Fruit fly (Drosophila melanogaster) whole organism, pupa: ENCODE measurements around the gene eff.

Experiments used
- CG10348 ChIP-seq: fragments of 200-800 bp; sonication (Bioruptor generic); IDR thresholded peaks from 2 replicates; pipeline ENCODE4 v1.3.6; 2022; ENCODE audit warnings: missing biosample characterization, missing genetic modification characterization
- CG12605 ChIP-seq: fragments of 200-800 bp; sonication (Bioruptor generic); IDR thresholded peaks from 2 replicates; pipeline ENCODE4 v1.3.6; 2022; ENCODE audit warnings: missing biosample characterization, missing genetic modification characterization
- CG13204 ChIP-seq: fragments of 200-800 bp; sonication (Bioruptor generic); optimal IDR thresholded peaks from 2 replicates; lab custom pipeline; 2018; ENCODE audit warnings: missing biosample characterization, mild to moderate bottlenecking, missing genetic modification characterization, moderate library complexity
- CG17806 ChIP-seq: fragments of 200-800 bp; sonication (Bioruptor generic); optimal IDR thresholded peaks from 2 replicates; lab custom pipeline; 2018; ENCODE audit warnings: missing biosample characterization, mild to moderate bottlenecking, missing genetic modification characterization, moderate library complexity
- CG32121 ChIP-seq: fragments of 200-800 bp; sonication (Bioruptor generic); IDR thresholded peaks from 2 replicates; pipeline ENCODE4 v1.3.6; 2022; ENCODE audit warnings: missing biosample characterization, missing genetic modification characterization
- EcR ChIP-seq: fragments of 200-800 bp; sonication (Bioruptor generic); optimal IDR thresholded peaks from 3 replicates; lab custom pipeline; 2019; ENCODE audit warnings: missing biosample characterization, missing genetic modification characterization, mild to moderate bottlenecking, moderate library complexity, missing genetic modification reagents
- Ets98B ChIP-seq: fragments of 200-800 bp; sonication (Bioruptor generic); IDR thresholded peaks from 2 replicates; pipeline ENCODE4 v1.3.6; 2022; ENCODE audit warnings: missing biosample characterization, missing genetic modification characterization
- Pif1A ChIP-seq: fragments of 200-800 bp; sonication (Bioruptor generic); optimal IDR thresholded peaks from 3 replicates; lab custom pipeline; 2016; ENCODE audit warnings: missing biosample characterization, missing genetic modification characterization
- Pif1B ChIP-seq: fragments of 200-800 bp; sonication (Bioruptor generic); optimal IDR thresholded peaks from 3 replicates; lab custom pipeline; 2016; ENCODE audit warnings: missing biosample characterization, missing genetic modification characterization
- Snoo ChIP-seq: fragments of 200-800 bp; sonication (Bioruptor generic); optimal IDR thresholded peaks from 3 replicates; lab custom pipeline; 2017; ENCODE audit warnings: missing biosample characterization, mild to moderate bottlenecking, missing genetic modification characterization, inconsistent platforms
- fd96Ca ChIP-seq: fragments of 200-800 bp; sonication (Bioruptor generic); IDR thresholded peaks from 3 replicates; pipeline ENCODE4 v1.3.6; 2022; ENCODE audit warnings: missing biosample characterization, missing genetic modification characterization
- gl ChIP-seq: fragments of 200-800 bp; sonication (Bioruptor generic); optimal IDR thresholded peaks from 2 replicates; lab custom pipeline; 2018; ENCODE audit warnings: missing biosample characterization, mild to moderate bottlenecking, missing genetic modification characterization
- rn ChIP-seq: fragments of 200-800 bp; sonication (Bioruptor generic); IDR thresholded peaks from 2 replicates; pipeline ENCODE4 v1.3.6; 2022; ENCODE audit warnings: missing biosample characterization, missing genetic modification characterization

dm6 chr3R:14739088-14739487, 2.0 kb downstream of the eff start:
- peak; percentile 70 for TF ChIP-seq Ets98B (GFP tag; lab: Robert Waterston, UW)
- no peak for TF ChIP-seq CG17806 (tag; lab: Kevin White, UChicago)
- TF ChIP-seq CG32121 (GFP tag; lab: Robert Waterston, UW): peak; percentile 76
- TF ChIP-seq Pif1A (GFP tag; lab: Kevin White, UChicago): no peak
- TF ChIP-seq CG10348 (GFP tag; lab: Robert Waterston, UW): no peak
- peak; percentile 44 for TF ChIP-seq CG13204 (GFP tag; lab: Kevin White, UChicago)
- TF ChIP-seq fd96Ca (GFP tag; lab: Robert Waterston, UW): peak; percentile 62; the same call in 2 of the 3 replicates
- peak; percentile 25 for TF ChIP-seq EcR (GFP tag; lab: Kevin White, UChicago)
- TF ChIP-seq rn (GFP tag; lab: Robert Waterston, UW): no peak
- peak; percentile 47 for TF ChIP-seq gl (tag; lab: Kevin White, UChicago)
- peak; percentile 27; the same call in 1 of the 2 replicates for TF ChIP-seq CG12605 (GFP tag; lab: Robert Waterston, UW)
- TF ChIP-seq Snoo (tag; lab: Kevin White, UChicago): no peak
- TF ChIP-seq Pif1B: peak; percentile 22
